Fruit fly (Drosophila melanogaster) Kc167 (cell line): ENCODE data around the gene CG1529.

Experiments
- Myc ChIP-seq: fragments of >200 bp; optimal IDR thresholded peaks from 2 replicates; lab custom pipeline; 2017; ENCODE audit warnings: missing external identifiers
- h ChIP-seq: fragments of >200 bp; optimal IDR thresholded peaks from 3 replicates; lab custom pipeline; 2018; ENCODE audit warnings: missing external identifiers
- psq ChIP-seq: fragments of >200 bp; optimal IDR thresholded peaks from 2 replicates; lab custom pipeline; 2017; ENCODE audit warnings: missing external identifiers
- ttk ChIP-seq: sonication (Bioruptor generic); optimal IDR thresholded peaks from 2 replicates; lab custom pipeline; 2017; ENCODE audit warnings: missing external identifiers

DNA sequence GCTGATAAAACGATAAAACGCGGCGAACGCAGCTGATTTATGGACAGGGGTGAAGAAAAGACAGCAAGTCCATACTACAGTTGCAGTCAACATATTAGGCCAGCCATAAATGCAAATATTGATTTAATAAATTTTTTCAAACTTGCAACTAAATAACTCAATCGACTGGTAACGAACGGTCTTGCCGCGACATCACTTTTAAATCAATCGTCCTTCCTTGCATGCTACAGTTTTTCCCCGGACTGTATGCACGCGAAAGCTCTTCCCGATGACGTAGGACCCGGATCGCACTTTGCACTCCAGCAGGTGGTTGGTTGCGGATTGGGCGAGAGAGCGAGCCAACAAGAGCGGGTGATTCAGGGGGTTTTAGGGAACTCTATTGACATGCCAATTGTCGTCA, 33.2 kb upstream of the CG1529 start:
- TF ChIP-seq h: no peak
- TF ChIP-seq Myc: no peak
- TF ChIP-seq psq (lab: Kevin White, UChicago): no peak
- TF ChIP-seq ttk (lab: Kevin White, UChicago): no peak
